Worm (Caenorhabditis elegans) whole organism, L1 larva: ENCODE measurements around the gene plp-2.

ENCODE experiments used
- F16B12.6 ChIP-seq: fragments of 150-350 bp; optimal IDR thresholded peaks from 2 replicates; lab custom pipeline; 2014; ENCODE audit warnings: missing biosample characterization, missing genetic modification characterization
- Y116A8C.19 ChIP-seq: sonication (generic microtip); optimal IDR thresholded peaks from 2 replicates; lab custom pipeline; 2016; ENCODE audit warnings: missing compliant biosample characterization, missing genetic modification characterization, borderline replicate concordance
- blmp-1 ChIP-seq: fragments of 150-350 bp; optimal IDR thresholded peaks from 2 replicates; lab custom pipeline; 2014; ENCODE audit warnings: missing biosample characterization, missing genetic modification characterization
- ceh-90 ChIP-seq: sonication (generic microtip); optimal IDR thresholded peaks from 2 replicates; lab custom pipeline; 2016; ENCODE audit warnings: missing genetic modification characterization, missing compliant biosample characterization
- ces-1 ChIP-seq: fragments of 150-350 bp; optimal IDR thresholded peaks from 2 replicates; lab custom pipeline; 2014; ENCODE audit warnings: missing biosample characterization, missing genetic modification reagents, missing genetic modification characterization
- dsc-1 ChIP-seq: sonication (generic microtip); optimal IDR thresholded peaks from 2 replicates; lab custom pipeline; 2016; ENCODE audit warnings: mild to moderate bottlenecking, missing genetic modification characterization, missing compliant biosample characterization
- efl-1 ChIP-seq, 4 experiments: fragments of 150-350 bp; optimal IDR thresholded peaks in 3 of 4; peaks in 1 of 4; 1 replicate in 1 of 4; 2 replicates in 3 of 4; lab custom pipeline; 2014; ENCODE audit warnings: missing biosample characterization in 2 of 4, missing genetic modification characterization in 2 of 4, missing genetic modification reagents in 2 of 4
- elt-3 ChIP-seq, 6 experiments: fragments of 150-350 bp in 1 of 6; sonication (generic microtip); optimal IDR thresholded peaks; 2 replicates each; lab custom pipeline; 2017 to 2018; ENCODE audit warnings: missing biosample characterization in 6 of 6, missing genetic modification characterization in 6 of 6, inconsistent platforms in 1 of 6
- fkh-10 ChIP-seq: sonication (generic microtip); optimal IDR thresholded peaks from 2 replicates; lab custom pipeline; 2017; ENCODE audit warnings: missing biosample characterization, missing genetic modification reagents, missing genetic modification characterization
- fkh-8 ChIP-seq: sonication (generic microtip); optimal IDR thresholded peaks from 2 replicates; lab custom pipeline; 2016; ENCODE audit warnings: mild to moderate bottlenecking, missing genetic modification characterization, missing compliant biosample characterization
- hlh-4 ChIP-seq: sonication (generic microtip); optimal IDR thresholded peaks from 2 replicates; lab custom pipeline; 2016; ENCODE audit warnings: mild to moderate bottlenecking, missing genetic modification characterization, missing compliant biosample characterization
- jun-1 ChIP-seq: fragments of 150-350 bp; optimal IDR thresholded peaks from 2 replicates; lab custom pipeline; 2014; ENCODE audit warnings: missing biosample characterization, missing genetic modification reagents, missing genetic modification characterization
- lin-13 ChIP-seq: fragments of 150-350 bp; optimal IDR thresholded peaks from 2 replicates; lab custom pipeline; 2014; ENCODE audit warnings: missing biosample characterization, missing genetic modification reagents, missing genetic modification characterization
- lin-14 ChIP-seq: fragments of 200-800 bp; sonication (Bioruptor generic); optimal IDR thresholded peaks from 2 replicates; lab custom pipeline; 2018; ENCODE audit warnings: mild to moderate bottlenecking, missing genetic modification characterization, moderate library complexity, missing compliant biosample characterization
- lin-39 ChIP-seq: fragments of 150-350 bp; optimal IDR thresholded peaks from 2 replicates; lab custom pipeline; 2014; ENCODE audit warnings: missing biosample characterization, missing genetic modification reagents, missing genetic modification characterization
- lsy-2 ChIP-seq, 2 experiments: fragments of 150-350 bp; optimal IDR thresholded peaks; 2 replicates each; lab custom pipeline; 2014; ENCODE audit warnings: missing biosample characterization in 2 of 2, missing genetic modification characterization in 2 of 2
- nhr-11 ChIP-seq: fragments of 150-350 bp; optimal IDR thresholded peaks from 2 replicates; lab custom pipeline; 2014; ENCODE audit warnings: missing biosample characterization, missing genetic modification characterization
- nhr-12 ChIP-seq: sonication (generic microtip); optimal IDR thresholded peaks from 2 replicates; lab custom pipeline; 2017; ENCODE audit warnings: missing biosample characterization, missing genetic modification characterization
- nhr-19 ChIP-seq: fragments of 200-800 bp; sonication (Bioruptor generic); conservative IDR thresholded peaks from 2 replicates; pipeline ENCODE4 v1.3.6; 2022; ENCODE audit warnings: missing genetic modification characterization, missing compliant biosample characterization
- nhr-237 ChIP-seq: fragments of 150-350 bp; optimal IDR thresholded peaks from 2 replicates; lab custom pipeline; 2014; ENCODE audit warnings: missing biosample characterization, missing genetic modification characterization
- nhr-71 ChIP-seq: sonication (generic microtip); optimal IDR thresholded peaks from 2 replicates; lab custom pipeline; 2016; ENCODE audit warnings: mild to moderate bottlenecking, missing genetic modification characterization, moderate library complexity, missing compliant biosample characterization
- nhr-76 ChIP-seq: sonication (generic microtip); optimal IDR thresholded peaks from 2 replicates; lab custom pipeline; 2017; ENCODE audit warnings: missing biosample characterization, missing genetic modification characterization
- nhr-77 ChIP-seq: fragments of 150-350 bp; optimal IDR thresholded peaks from 2 replicates; lab custom pipeline; 2014; ENCODE audit warnings: missing biosample characterization, missing genetic modification characterization
- nhr-84 ChIP-seq: sonication (generic microtip); optimal IDR thresholded peaks from 2 replicates; lab custom pipeline; 2017; ENCODE audit warnings: missing biosample characterization, missing genetic modification characterization
- nhr-90 ChIP-seq: sonication (generic microtip); optimal IDR thresholded peaks from 2 replicates; lab custom pipeline; 2016; ENCODE audit warnings: mild to moderate bottlenecking, missing genetic modification characterization, missing compliant biosample characterization; ENCODE audit not compliant: poor library complexity
- pax-3 ChIP-seq: fragments of 200-800 bp; sonication (Bioruptor generic); optimal IDR thresholded peaks from 2 replicates; lab custom pipeline; 2018; ENCODE audit warnings: mild to moderate bottlenecking, missing genetic modification characterization, moderate library complexity, missing compliant biosample characterization
- pqm-1 ChIP-seq: sonication (generic microtip); optimal IDR thresholded peaks from 3 replicates; lab custom pipeline; 2017; ENCODE audit warnings: missing biosample characterization, missing genetic modification characterization
- rnt-1 ChIP-seq: sonication (generic microtip); optimal IDR thresholded peaks from 2 replicates; lab custom pipeline; 2016; ENCODE audit warnings: mild to moderate bottlenecking, missing genetic modification characterization, moderate library complexity, missing compliant biosample characterization
- snpc-4 ChIP-seq: fragments of 150-350 bp; optimal IDR thresholded peaks from 2 replicates; lab custom pipeline; 2014; ENCODE audit warnings: missing biosample characterization, missing genetic modification characterization
- snu-23 ChIP-seq: sonication (generic microtip); optimal IDR thresholded peaks from 2 replicates; lab custom pipeline; 2016; ENCODE audit warnings: missing genetic modification characterization, missing compliant biosample characterization
- tlp-1 ChIP-seq: fragments of 150-350 bp; optimal IDR thresholded peaks from 2 replicates; lab custom pipeline; 2014; ENCODE audit warnings: missing biosample characterization, missing genetic modification characterization
- unc-130 ChIP-seq: fragments of 150-350 bp; optimal IDR thresholded peaks from 2 replicates; lab custom pipeline; 2017; ENCODE audit warnings: missing biosample characterization, missing genetic modification characterization, inconsistent platforms
- unc-30 ChIP-seq: sonication (generic microtip); optimal IDR thresholded peaks from 2 replicates; lab custom pipeline; 2017; ENCODE audit warnings: missing biosample characterization, missing genetic modification characterization
- unc-98 ChIP-seq: fragments of 200-800 bp; sonication (Bioruptor generic); IDR thresholded peaks from 2 replicates; pipeline ENCODE4 v1.3.6; 2022; ENCODE audit warnings: missing genetic modification characterization, missing compliant biosample characterization
- xbp-1 ChIP-seq: sonication (generic microtip); optimal IDR thresholded peaks from 2 replicates; lab custom pipeline; 2016; ENCODE audit warnings: missing genetic modification characterization, missing compliant biosample characterization

Gene plp-2

ce11 chrX:14982525-14982924, at the start of gene plp-2:
plp-2 (minus strand) TSS chrX:14982804.
- no peak for TF ChIP-seq nhr-77
- TF ChIP-seq efl-1 (optimal IDR thresholded peaks at IDR 0.05; lab: Kevin White, UChicago), result no peak
- peak in 1 of 2 experiments; percentile 85 for TF ChIP-seq efl-1 (GFP tag; optimal IDR thresholded peaks at IDR 0.05 in 1 of 2; lab: Kevin White, UChicago)

- no peak for TF ChIP-seq ces-1
- no peak for TF ChIP-seq nhr-77
- TF ChIP-seq nhr-90, result no peak
- TF ChIP-seq nhr-76 (tag; lab: Kevin White, UChicago), result no peak
- no peak for TF ChIP-seq Y116A8C.19 (tag; lab: Kevin White, UChicago)
Measured at ce11 chrX:15027997-15028396, 45.4 kb upstream of the plp-2 start.

ce11 chrX:15027566-15027965, 45.0 kb upstream of the plp-2 start:
- TF ChIP-seq snu-23, result no peak
- peak; percentile 31 for TF ChIP-seq lin-14
- TF ChIP-seq, all 84 proteins: peak for 1

ce11 chrX:15026008-15026407, 43.4 kb upstream of the plp-2 start, which contains the start of gene seb-3:
seb-3 (plus strand) TSS chrX:15026308.
- no peak for TF ChIP-seq fkh-10
- no peak for TF ChIP-seq snpc-4
- TF ChIP-seq nhr-84 (tag; lab: Kevin White, UChicago), result no peak
- no peak for TF ChIP-seq jun-1
- TF ChIP-seq lin-13, result no peak
- no peak for TF ChIP-seq nhr-90

- TF ChIP-seq tlp-1 (no peak), nhr-19 (GFP tag; lab: Robert Waterston, UW) (no peak), blmp-1 (tag; lab: Kevin White, UChicago) (no peak), nhr-12 (tag; lab: Kevin White, UChicago) (no peak), lin-14 (peak; percentile 47), nhr-71 (tag; lab: Kevin White, UChicago) (no peak), hlh-4 (tag; lab: Kevin White, UChicago) (no peak), fkh-10 (peak; percentile 54), unc-98 (GFP tag; lab: Robert Waterston, UW) (no peak), lsy-2 (tag; optimal IDR thresholded peaks at IDR 0.05; lab: Kevin White, UChicago) (no peak), Y116A8C.19 (tag; lab: Kevin White, UChicago) (no peak), pqm-1 (tag; lab: Kevin White, UChicago) (no peak), elt-3 (tag; optimal IDR thresholded peaks at IDR 0.05; lab: Kevin White, UChicago) (no peak), nhr-237 (tag; lab: Kevin White, UChicago) (no peak)
Measured at ce11 chrX:15016102-15016501, 33.5 kb upstream of the plp-2 start.

- TF ChIP-seq lin-39 (tag; lab: Kevin White, UChicago) (no peak), ceh-90 (no peak), snu-23 (peak; percentile 9), unc-130 (tag; lab: Kevin White, UChicago) (peak; percentile 37), lsy-2 (tag; optimal IDR thresholded peaks at IDR 0.05; lab: Kevin White, UChicago) (peak in 1 of 2 experiments; percentile 17), nhr-71 (tag; lab: Kevin White, UChicago) (peak; percentile 52), fkh-8 (tag; lab: Kevin White, UChicago) (no peak), nhr-11 (tag; lab: Kevin White, UChicago) (no peak), lin-14 (peak; percentile 68), unc-30 (tag; lab: Kevin White, UChicago) (no peak), dsc-1 (no peak), pqm-1 (tag; lab: Kevin White, UChicago) (no peak), pax-3 (no peak), F16B12.6 (tag; lab: Kevin White, UChicago) (no peak), fkh-10 (no peak), rnt-1 (tag; lab: Kevin White, UChicago) (peak; percentile 63), efl-1 (optimal IDR thresholded peaks at IDR 0.05; lab: Kevin White, UChicago) (no peak), efl-1 (GFP tag; optimal IDR thresholded peaks at IDR 0.05 in 1 of 2; lab: Kevin White, UChicago) (no peak), xbp-1 (tag; lab: Kevin White, UChicago) (no peak)
Measured at ce11 chrX:15013941-15014453, 31.4 kb upstream of the plp-2 start.
